Fruit fly (Drosophila melanogaster) whole organism, embryonic: ENCODE data around the gene AlaRS.

Experiments
- Atf6 ChIP-seq: fragments of 200-800 bp; sonication (Bioruptor generic); IDR thresholded peaks from 2 replicates; pipeline ENCODE4 v1.3.6; 2022; ENCODE audit warnings: missing biosample characterization, missing genetic modification characterization
- Bdp1 ChIP-seq: fragments of 200-800 bp; sonication (Bioruptor generic); optimal IDR thresholded peaks from 3 replicates; lab custom pipeline; 2016; ENCODE audit warnings: missing biosample characterization, missing genetic modification characterization
- Blimp-1 ChIP-seq: fragments of 200-800 bp; sonication (Bioruptor generic); optimal IDR thresholded peaks from 3 replicates; lab custom pipeline; 2018; ENCODE audit warnings: missing biosample characterization, missing genetic modification characterization, mild to moderate bottlenecking, moderate library complexity, missing genetic modification reagents
- CG10209 ChIP-seq: fragments of 200-800 bp; sonication (Bioruptor generic); optimal IDR thresholded peaks from 3 replicates; lab custom pipeline; 2017; ENCODE audit warnings: missing biosample characterization, mild to moderate bottlenecking, missing genetic modification characterization, missing genetic modification reagents
- CG11247 ChIP-seq: fragments of 200-800 bp; sonication (Bioruptor generic); IDR thresholded peaks from 2 replicates; pipeline ENCODE4 v1.3.6; 2022; ENCODE audit warnings: missing biosample characterization, missing genetic modification characterization
- CG12391 ChIP-seq: fragments of 200-800 bp; sonication (Bioruptor generic); optimal IDR thresholded peaks from 3 replicates; lab custom pipeline; 2018; ENCODE audit warnings: missing biosample characterization, mild to moderate bottlenecking, missing genetic modification characterization, moderate library complexity
- CG1602 ChIP-seq: fragments of 200-800 bp; sonication (Bioruptor generic); optimal IDR thresholded peaks from 3 replicates; lab custom pipeline; 2016; ENCODE audit warnings: missing biosample characterization, missing genetic modification characterization
- CG17802 ChIP-seq: fragments of 200-800 bp; sonication (Bioruptor generic); optimal IDR thresholded peaks from 2 replicates; lab custom pipeline; 2018; ENCODE audit warnings: missing biosample characterization, mild to moderate bottlenecking, missing genetic modification characterization, moderate library complexity
- CG2129 ChIP-seq: fragments of 200-800 bp; sonication (Bioruptor generic); IDR thresholded peaks from 2 replicates; pipeline ENCODE4 v1.3.6; 2022; ENCODE audit warnings: missing biosample characterization, missing genetic modification characterization; ENCODE audit not compliant: partially characterized antibody
- CG31224 ChIP-seq: fragments of 200-800 bp; sonication (Bioruptor generic); IDR thresholded peaks from 2 replicates; pipeline ENCODE4 v1.3.6; 2022; ENCODE audit warnings: missing biosample characterization, missing genetic modification characterization
- CG32767 ChIP-seq: fragments of 200-800 bp; sonication (Bioruptor generic); IDR thresholded peaks from 2 replicates; pipeline ENCODE4 v1.3.6; 2022; ENCODE audit warnings: missing biosample characterization, missing genetic modification characterization
- CG34376 ChIP-seq: fragments of 200-800 bp; sonication (Bioruptor generic); optimal IDR thresholded peaks from 2 replicates; lab custom pipeline; 2018; ENCODE audit warnings: missing biosample characterization, mild to moderate bottlenecking, missing genetic modification characterization
- CG3838 ChIP-seq: fragments of 200-800 bp; sonication (Bioruptor generic); optimal IDR thresholded peaks from 3 replicates; lab custom pipeline; 2016; ENCODE audit warnings: missing biosample characterization, missing genetic modification characterization
- CG3847 ChIP-seq: fragments of 200-800 bp; sonication (Bioruptor generic); IDR thresholded peaks from 2 replicates; pipeline ENCODE4 v1.3.6; 2022; ENCODE audit warnings: missing biosample characterization, missing genetic modification characterization
- CG4360 ChIP-seq: fragments of 200-800 bp; sonication (Bioruptor generic); IDR thresholded peaks from 2 replicates; pipeline ENCODE4 v1.3.6; 2022; ENCODE audit warnings: missing biosample characterization, missing genetic modification characterization
- CG8765 ChIP-seq: fragments of 200-800 bp; sonication (Bioruptor generic); IDR thresholded peaks from 2 replicates; pipeline ENCODE4 v1.3.6; 2022; ENCODE audit warnings: missing biosample characterization, missing genetic modification characterization
- Deaf1 ChIP-seq: fragments of 200-800 bp; optimal IDR thresholded peaks from 3 replicates; lab custom pipeline; 2019; ENCODE audit warnings: missing biosample characterization, mild to moderate bottlenecking, missing genetic modification characterization, moderate library complexity
- Dip3 ChIP-seq: fragments of 200-800 bp; sonication (Bioruptor generic); optimal IDR thresholded peaks from 3 replicates; lab custom pipeline; 2016; ENCODE audit warnings: missing biosample characterization, missing genetic modification characterization
- Doc2 ChIP-seq: fragments of 200-800 bp; sonication (Bioruptor generic); IDR thresholded peaks from 2 replicates; pipeline ENCODE4 v1.3.6; 2022; ENCODE audit warnings: missing biosample characterization, missing genetic modification characterization
- HmgZ ChIP-seq: fragments of 200-800 bp; sonication (Bioruptor generic); optimal IDR thresholded peaks from 2 replicates; lab custom pipeline; 2018; ENCODE audit warnings: missing biosample characterization, mild to moderate bottlenecking, missing genetic modification characterization
- Hr78 ChIP-seq, 2 experiments: fragments of 200-800 bp in 1 of 2; fragments of >200 bp in 1 of 2; sonication (Bioruptor generic) in 1 of 2; optimal IDR thresholded peaks; 2 replicates each; lab custom pipeline; 2017 to 2019; ENCODE audit warnings: missing biosample characterization in 2 of 2, missing genetic modification characterization in 2 of 2, mild to moderate bottlenecking in 1 of 2, moderate library complexity in 1 of 2
- MESR4 ChIP-seq: fragments of 200-800 bp; sonication (Bioruptor generic); optimal IDR thresholded peaks from 2 replicates; lab custom pipeline; 2018; ENCODE audit warnings: missing biosample characterization, mild to moderate bottlenecking, missing genetic modification characterization, moderate library complexity
- Mad ChIP-seq: fragments of 200-800 bp; sonication (Bioruptor generic); optimal IDR thresholded peaks from 2 replicates; lab custom pipeline; 2016; ENCODE audit warnings: missing biosample characterization, missing genetic modification characterization
- NK7.1 ChIP-seq: fragments of 200-800 bp; sonication (Bioruptor generic); optimal IDR thresholded peaks from 3 replicates; lab custom pipeline; 2016; ENCODE audit warnings: missing biosample characterization, missing genetic modification characterization
- Nf-YB ChIP-seq: fragments of 200-800 bp; sonication (Bioruptor generic); optimal IDR thresholded peaks from 3 replicates; lab custom pipeline; 2019; ENCODE audit warnings: missing biosample characterization, mild to moderate bottlenecking, missing genetic modification characterization, moderate library complexity
- aop ChIP-seq: fragments of 200-800 bp; sonication (Bioruptor generic); IDR thresholded peaks from 2 replicates; pipeline ENCODE4 v1.3.6; 2022; ENCODE audit warnings: missing biosample characterization, missing genetic modification characterization
- ato ChIP-seq: fragments of 200-800 bp; sonication (Bioruptor generic); IDR thresholded peaks from 2 replicates; pipeline ENCODE4 v1.3.6; 2022; ENCODE audit warnings: missing biosample characterization, missing genetic modification characterization; ENCODE audit not compliant: partially characterized antibody
- chinmo ChIP-seq: fragments of 200-800 bp; sonication (Bioruptor generic); IDR thresholded peaks from 4 replicates; pipeline ENCODE4 v1.3.6; 2022; ENCODE audit warnings: missing biosample characterization, missing genetic modification characterization; ENCODE audit not compliant: partially characterized antibody
- ci ChIP-seq: fragments of 200-800 bp; sonication (Bioruptor generic); IDR thresholded peaks from 3 replicates; pipeline ENCODE4 v1.3.6; 2022; ENCODE audit warnings: missing biosample characterization, missing genetic modification characterization
- da ChIP-seq: fragments of 200-800 bp; sonication (Bioruptor generic); optimal IDR thresholded peaks from 2 replicates; lab custom pipeline; 2016; ENCODE audit warnings: missing biosample characterization, missing genetic modification characterization
- en ChIP-seq: fragments of 200-800 bp; sonication (Bioruptor generic); optimal IDR thresholded peaks from 2 replicates; lab custom pipeline; 2016; ENCODE audit warnings: missing biosample characterization, missing genetic modification characterization
- fd64A ChIP-seq: fragments of 200-800 bp; sonication (Bioruptor generic); optimal IDR thresholded peaks from 3 replicates; lab custom pipeline; 2018; ENCODE audit warnings: missing biosample characterization, mild to moderate bottlenecking, missing genetic modification characterization
- gcm ChIP-seq: fragments of 200-800 bp; sonication (Bioruptor generic); optimal IDR thresholded peaks from 2 replicates; lab custom pipeline; 2019; ENCODE audit warnings: missing biosample characterization, mild to moderate bottlenecking, missing genetic modification characterization, moderate library complexity
- gcm2 ChIP-seq: fragments of 200-800 bp; sonication (Bioruptor generic); optimal IDR thresholded peaks from 2 replicates; lab custom pipeline; 2016; ENCODE audit warnings: missing biosample characterization, missing genetic modification characterization
- jigr1 ChIP-seq: fragments of 200-800 bp; sonication (Bioruptor generic); IDR thresholded peaks from 3 replicates; pipeline ENCODE4 v1.3.6; 2022; ENCODE audit warnings: missing biosample characterization, missing genetic modification characterization
- kni ChIP-seq: fragments of 200-800 bp; sonication (Bioruptor generic); optimal IDR thresholded peaks from 3 replicates; lab custom pipeline; 2017; ENCODE audit warnings: mild to moderate bottlenecking, missing biosample characterization, missing genetic modification reagents, missing genetic modification characterization
- mam ChIP-seq: fragments of 200-800 bp; sonication (Bioruptor generic); optimal IDR thresholded peaks from 3 replicates; lab custom pipeline; 2016; ENCODE audit warnings: missing biosample characterization, missing genetic modification characterization
- nerfin-2 ChIP-seq: fragments of 200-800 bp; sonication (Bioruptor generic); IDR thresholded peaks from 2 replicates; pipeline ENCODE4 v1.3.6; 2022; ENCODE audit warnings: missing biosample characterization, missing genetic modification characterization; ENCODE audit not compliant: partially characterized antibody
- nom ChIP-seq: fragments of 200-800 bp; sonication (Bioruptor generic); optimal IDR thresholded peaks from 2 replicates; lab custom pipeline; 2017; ENCODE audit warnings: missing biosample characterization, missing genetic modification characterization, mild to moderate bottlenecking, moderate library complexity, missing genetic modification reagents
- pita ChIP-seq: fragments of 200-800 bp; sonication (Bioruptor generic); optimal IDR thresholded peaks from 2 replicates; lab custom pipeline; 2017; ENCODE audit warnings: missing biosample characterization, mild to moderate bottlenecking, missing genetic modification characterization
- run ChIP-seq: fragments of 200-800 bp; sonication (Bioruptor generic); optimal IDR thresholded peaks from 3 replicates; lab custom pipeline; 2018; ENCODE audit warnings: missing biosample characterization, mild to moderate bottlenecking, missing genetic modification characterization
- seq ChIP-seq: fragments of 200-800 bp; sonication (Bioruptor generic); IDR thresholded peaks from 2 replicates; pipeline ENCODE4 v1.3.6; 2022; ENCODE audit warnings: missing biosample characterization, missing genetic modification characterization
- slou ChIP-seq: fragments of 200-800 bp; sonication (Bioruptor generic); optimal IDR thresholded peaks from 3 replicates; lab custom pipeline; 2016; ENCODE audit warnings: missing biosample characterization, missing genetic modification characterization
- sna ChIP-seq: fragments of 200-800 bp; sonication (Bioruptor generic); IDR thresholded peaks from 2 replicates; pipeline ENCODE4 v1.3.6; 2022; ENCODE audit warnings: missing biosample characterization, missing genetic modification characterization; ENCODE audit not compliant: partially characterized antibody
- ssp ChIP-seq: fragments of 200-800 bp; sonication (Bioruptor generic); IDR thresholded peaks from 2 replicates; pipeline ENCODE4 v1.3.6; 2022; ENCODE audit warnings: missing biosample characterization, missing genetic modification characterization
- tgo ChIP-seq: fragments of 200-800 bp; sonication (Bioruptor generic); IDR thresholded peaks from 3 replicates; pipeline ENCODE4 v1.3.6; 2022; ENCODE audit warnings: missing biosample characterization, missing genetic modification characterization
- tll ChIP-seq, 2 experiments: fragments of 200-800 bp in 1 of 2; fragments of >200 bp in 1 of 2; sonication (Bioruptor generic) in 1 of 2; optimal IDR thresholded peaks; 2 replicates each; lab custom pipeline; 2017 to 2019; ENCODE audit warnings: missing biosample characterization in 2 of 2, missing genetic modification characterization in 2 of 2, mild to moderate bottlenecking in 1 of 2, moderate library complexity in 1 of 2
- tna ChIP-seq: fragments of 200-800 bp; sonication (Bioruptor generic); IDR thresholded peaks from 2 replicates; pipeline ENCODE4 v1.3.6; 2022; ENCODE audit warnings: missing biosample characterization, missing genetic modification characterization; ENCODE audit not compliant: partially characterized antibody
- toy ChIP-seq: fragments of 200-800 bp; sonication (Bioruptor generic); IDR thresholded peaks from 2 replicates; pipeline ENCODE4 v1.3.6; 2022; ENCODE audit warnings: missing biosample characterization, missing genetic modification characterization
- z ChIP-seq: fragments of 200-800 bp; sonication (Bioruptor generic); IDR thresholded peaks from 3 replicates; pipeline ENCODE4 v1.3.6; 2022; ENCODE audit warnings: missing biosample characterization, missing genetic modification characterization

Gene AlaRS

DNA sequence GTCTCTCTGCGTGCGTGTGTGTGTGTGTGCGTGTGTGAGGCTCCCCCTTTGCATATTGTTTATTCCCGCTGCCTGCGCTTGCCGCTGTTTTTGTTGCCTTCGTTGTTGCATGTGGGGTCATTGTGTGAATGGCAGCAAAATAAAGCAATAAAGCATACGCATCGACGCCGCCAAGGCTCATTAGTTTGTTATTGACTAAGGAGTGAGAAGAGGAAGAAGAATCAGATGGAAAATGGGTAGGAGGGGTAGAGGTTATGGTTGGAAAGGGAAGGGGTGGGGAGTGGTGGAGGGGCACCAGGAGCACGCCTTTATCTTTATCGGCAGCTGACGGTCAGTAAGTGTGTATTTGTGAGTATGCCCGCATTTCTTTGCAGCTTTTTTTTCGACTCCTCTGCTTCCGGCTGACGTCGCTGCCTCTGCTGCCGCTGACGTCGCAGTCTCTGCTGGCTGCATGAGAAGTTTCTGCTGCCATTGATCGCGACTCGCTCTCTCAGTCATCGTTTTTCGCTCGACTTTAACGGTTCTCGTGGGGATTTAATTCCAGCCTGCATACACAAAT lies 37.9 kb upstream of the AlaRS start (continued):
- no peak for TF ChIP-seq toy (GFP tag; lab: Robert Waterston, UW)
- no peak for TF ChIP-seq en (GFP tag; lab: Kevin White, UChicago)
- TF ChIP-seq jigr1 (GFP tag; lab: Robert Waterston, UW), result no peak
- TF ChIP-seq CG10209, result no peak
- no peak for TF ChIP-seq mam
- TF ChIP-seq CG17802 (tag; lab: Kevin White, UChicago), result no peak
- peak; percentile 68 for TF ChIP-seq nom (GFP tag; lab: Kevin White, UChicago)
- TF ChIP-seq kni (GFP tag; lab: Kevin White, UChicago), result peak; percentile 51
- no peak for TF ChIP-seq CG12391
- no peak for TF ChIP-seq Doc2 (GFP tag; lab: Robert Waterston, UW)
- TF ChIP-seq ato, result no peak
- no peak for TF ChIP-seq CG3838
- no peak for TF ChIP-seq CG34376 (GFP tag; lab: Kevin White, UChicago)
- no peak for TF ChIP-seq tll (GFP tag; optimal IDR thresholded peaks at IDR 0.05; lab: Kevin White, UChicago)
- 0 out of 4 replicates have a peak, but pooled peaks have one; percentile 47 for TF ChIP-seq chinmo (GFP tag; lab: Robert Waterston, UW)
- no peak for TF ChIP-seq CG31224
- peak; percentile 69 for TF ChIP-seq CG4360 (GFP tag; lab: Robert Waterston, UW)
- TF ChIP-seq CG3847 (GFP tag; lab: Robert Waterston, UW), result no peak
- TF ChIP-seq Blimp-1 (GFP tag; lab: Kevin White, UChicago), result no peak
- TF ChIP-seq HmgZ (tag; lab: Kevin White, UChicago), result no peak
- TF ChIP-seq ci (GFP tag; lab: Robert Waterston, UW), result no peak
- TF ChIP-seq MESR4 (GFP tag; lab: Kevin White, UChicago), result no peak
- peak; percentile 34; the same call in 1 of the 2 replicates for TF ChIP-seq aop (GFP tag; lab: Robert Waterston, UW)
- no peak for TF ChIP-seq CG2129 (GFP tag; lab: Robert Waterston, UW)
- 0 out of 2 replicates have a peak, but pooled peaks have one; percentile 39 for TF ChIP-seq nerfin-2 (GFP tag; lab: Robert Waterston, UW)
- TF ChIP-seq pita, result no peak
- TF ChIP-seq CG1602 (GFP tag; lab: Kevin White, UChicago), result no peak
- TF ChIP-seq slou, result no peak
- no peak for TF ChIP-seq fd64A (GFP tag; lab: Kevin White, UChicago)
- TF ChIP-seq CG11247 (GFP tag; lab: Robert Waterston, UW), result no peak
- TF ChIP-seq CG32767 (GFP tag; lab: Robert Waterston, UW), result no peak
- no peak for TF ChIP-seq tgo (GFP tag; lab: Robert Waterston, UW)
- TF ChIP-seq run (tag; lab: Kevin White, UChicago), result no peak
- no peak for TF ChIP-seq da
- TF ChIP-seq CG8765 (GFP tag; lab: Robert Waterston, UW), result no peak
- no peak for TF ChIP-seq Bdp1 (GFP tag; lab: Kevin White, UChicago)
- TF ChIP-seq gcm2 (GFP tag; lab: Kevin White, UChicago), result no peak
- no peak for TF ChIP-seq z
- no peak for TF ChIP-seq Deaf1 (tag; lab: Kevin White, UChicago)
- TF ChIP-seq sna (GFP tag; lab: Robert Waterston, UW), result no peak
- TF ChIP-seq ssp (GFP tag; lab: Robert Waterston, UW), result no peak
- TF ChIP-seq Atf6 (GFP tag; lab: Robert Waterston, UW), result no peak
- no peak for TF ChIP-seq seq (GFP tag; lab: Robert Waterston, UW)
- TF ChIP-seq Mad, result no peak
- no peak for TF ChIP-seq NK7.1
- no peak for TF ChIP-seq Nf-YB (GFP tag; lab: Kevin White, UChicago)
- TF ChIP-seq tna, result no peak
- TF ChIP-seq gcm (GFP tag; lab: Kevin White, UChicago), result peak; percentile 84
- TF ChIP-seq Dip3 (GFP tag; lab: Kevin White, UChicago), result no peak
- peak in 1 of 2 experiments; percentile 79 for TF ChIP-seq Hr78 (GFP tag; optimal IDR thresholded peaks at IDR 0.05; lab: Kevin White, UChicago)
